Worm (Caenorhabditis elegans) whole organism, L4 larva: Measurements from ENCODE around the gene ttr-12.

ENCODE experiments used
- T20F7.1 ChIP-seq: fragments of 200-800 bp; sonication (Bioruptor generic); optimal IDR thresholded peaks from 2 replicates; lab custom pipeline; 2018; ENCODE audit warnings: mild to moderate bottlenecking, missing genetic modification characterization, missing compliant biosample characterization
- ama-1 ChIP-seq: fragments of 150-350 bp; optimal IDR thresholded peaks from 2 replicates; lab custom pipeline; 2014; ENCODE audit warnings: inconsistent platforms, mixed read lengths
- arid-1 ChIP-seq: fragments of 200-800 bp; sonication (Bioruptor generic); conservative IDR thresholded peaks from 2 replicates; pipeline ENCODE4 v1.3.6; 2022; ENCODE audit warnings: missing genetic modification reagents, missing genetic modification characterization, missing compliant biosample characterization
- attf-4 ChIP-seq: sonication (generic microtip); optimal IDR thresholded peaks from 3 replicates; lab custom pipeline; 2017; ENCODE audit warnings: missing biosample characterization, missing genetic modification characterization
- ceh-20 ChIP-seq: fragments of 200-800 bp; sonication (Bioruptor generic); IDR thresholded peaks from 2 replicates; pipeline ENCODE4 v1.3.6; 2022; ENCODE audit warnings: missing genetic modification reagents, missing genetic modification characterization, missing compliant biosample characterization
- ces-1 ChIP-seq: fragments of 150-350 bp; sonication (generic microtip); optimal IDR thresholded peaks from 4 replicates; lab custom pipeline; 2014; ENCODE audit warnings: missing biosample characterization, missing genetic modification reagents, missing genetic modification characterization
- daf-16 ChIP-seq, 3 experiments: sonication (generic microtip); optimal IDR thresholded peaks; 2 replicates each; lab custom pipeline; 2016 to 2017; ENCODE audit warnings: missing genetic modification characterization in 3 of 3, missing genetic modification reagents in 3 of 3, mild to moderate bottlenecking in 2 of 3, missing compliant biosample characterization in 2 of 3, missing biosample characterization in 1 of 3, moderate library complexity in 1 of 3
- dmd-6 ChIP-seq: fragments of 200-800 bp; sonication (Bioruptor generic); IDR thresholded peaks from 2 replicates; pipeline ENCODE4 v1.3.6; 2022; ENCODE audit warnings: missing genetic modification reagents, missing genetic modification characterization, missing compliant biosample characterization
- dmd-8 ChIP-seq: fragments of 200-800 bp; sonication (Bioruptor generic); IDR thresholded peaks from 2 replicates; pipeline ENCODE4 v1.3.6; 2022; ENCODE audit warnings: missing genetic modification characterization, missing compliant biosample characterization
- dve-1 ChIP-seq: sonication (generic microtip); optimal IDR thresholded peaks from 2 replicates; lab custom pipeline; 2017; ENCODE audit warnings: antibody characterized with exemption, mild to moderate bottlenecking, missing genetic modification characterization, missing compliant biosample characterization; ENCODE audit not compliant: insufficient read depth
- fos-1 ChIP-seq: fragments of 150-350 bp; optimal IDR thresholded peaks from 2 replicates; lab custom pipeline; 2014; ENCODE audit warnings: missing biosample characterization, missing genetic modification characterization
- hlh-30 ChIP-seq: sonication (generic microtip); optimal IDR thresholded peaks from 2 replicates; lab custom pipeline; 2017; ENCODE audit warnings: antibody characterized with exemption, mild to moderate bottlenecking, missing genetic modification characterization, missing compliant biosample characterization; ENCODE audit not compliant: insufficient read depth
- lin-1 ChIP-seq: fragments of 200-800 bp; sonication (Bioruptor generic); IDR thresholded peaks from 2 replicates; pipeline ENCODE4 v1.3.6; 2022; ENCODE audit warnings: missing genetic modification reagents, missing genetic modification characterization, missing compliant biosample characterization
- lin-13 ChIP-seq: fragments of 150-350 bp; optimal IDR thresholded peaks from 2 replicates; lab custom pipeline; 2014; ENCODE audit warnings: missing biosample characterization, missing genetic modification reagents, missing genetic modification characterization
- lin-39 ChIP-seq: fragments of 150-350 bp; optimal IDR thresholded peaks from 2 replicates; lab custom pipeline; 2014; ENCODE audit warnings: missing biosample characterization, missing genetic modification reagents, missing genetic modification characterization
- lsy-2 ChIP-seq, 2 experiments: fragments of 150-350 bp in 1 of 2; sonication (generic microtip) in 1 of 2; optimal IDR thresholded peaks; 2 replicates each; lab custom pipeline; 2014 to 2017; ENCODE audit warnings: missing biosample characterization in 2 of 2, missing genetic modification characterization in 2 of 2
- madf-5 ChIP-seq, 2 experiments: fragments of 200-800 bp; sonication (Bioruptor generic); IDR thresholded peaks; 2 replicates each; pipeline ENCODE4 v1.3.6; 2022; ENCODE audit warnings: missing compliant biosample characterization in 2 of 2, missing genetic modification characterization in 2 of 2
- mdl-1 ChIP-seq, 2 experiments: fragments of 150-350 bp in 1 of 2; sonication (generic microtip) in 1 of 2; optimal IDR thresholded peaks; 2 replicates each; lab custom pipeline; 2014 to 2017; ENCODE audit warnings: missing biosample characterization in 2 of 2, missing genetic modification characterization in 2 of 2
- mdt-29 ChIP-seq: fragments of 200-800 bp; sonication (Bioruptor generic); IDR thresholded peaks from 2 replicates; pipeline ENCODE4 v1.3.6; 2022; ENCODE audit warnings: missing genetic modification reagents, missing genetic modification characterization, missing compliant biosample characterization
- mep-1 ChIP-seq: fragments of 150-350 bp; sonication (generic microtip); optimal IDR thresholded peaks from 3 replicates; lab custom pipeline; 2014; ENCODE audit warnings: missing biosample characterization, missing genetic modification characterization
- mes-2 ChIP-seq: sonication (generic microtip); optimal IDR thresholded peaks from 2 replicates; lab custom pipeline; 2016; ENCODE audit warnings: missing genotype, mild to moderate bottlenecking, missing genetic modification characterization, missing compliant biosample characterization; ENCODE audit not compliant: poor library complexity, severe bottlenecking
- nhr-11 ChIP-seq: fragments of 150-350 bp; optimal IDR thresholded peaks from 2 replicates; lab custom pipeline; 2014; ENCODE audit warnings: missing biosample characterization, missing genetic modification characterization
- nhr-111 ChIP-seq: fragments of 200-800 bp; sonication (Bioruptor generic); optimal IDR thresholded peaks from 2 replicates; lab custom pipeline; 2018; ENCODE audit warnings: mild to moderate bottlenecking, missing genetic modification characterization, missing compliant biosample characterization
- nhr-25 ChIP-seq: sonication (generic microtip); optimal IDR thresholded peaks from 2 replicates; lab custom pipeline; 2017; ENCODE audit warnings: missing genetic modification characterization, mild to moderate bottlenecking, missing compliant biosample characterization, antibody characterized with exemption, moderate library complexity, borderline replicate concordance; ENCODE audit not compliant: insufficient read depth
- nhr-41 ChIP-seq: fragments of 200-800 bp; sonication (Bioruptor generic); IDR thresholded peaks from 2 replicates; pipeline ENCODE4 v1.3.6; 2022; ENCODE audit warnings: missing genetic modification reagents, missing genetic modification characterization, missing compliant biosample characterization
- nhr-48 ChIP-seq: sonication (generic microtip); optimal IDR thresholded peaks from 2 replicates; lab custom pipeline; 2016; ENCODE audit warnings: mild to moderate bottlenecking, missing genetic modification characterization, missing compliant biosample characterization
- nhr-76 ChIP-seq: fragments of 150-350 bp; optimal IDR thresholded peaks from 2 replicates; lab custom pipeline; 2014; ENCODE audit warnings: missing biosample characterization, missing genetic modification characterization
- pha-4 ChIP-seq, 2 experiments: fragments of 150-350 bp in 1 of 2; fragments of 200-800 bp in 1 of 2; sonication (Bioruptor generic) in 1 of 2; IDR thresholded peaks in 1 of 2; optimal IDR thresholded peaks in 1 of 2; 2 replicates each; pipeline versions ENCODE4 v1.3.6 to Lab custom; 2014 to 2022; ENCODE audit warnings: missing genetic modification characterization in 2 of 2, missing genetic modification reagents in 2 of 2, missing biosample characterization in 1 of 2, missing compliant biosample characterization in 1 of 2
- sdz-12 ChIP-seq: fragments of 200-800 bp; sonication (Bioruptor generic); optimal IDR thresholded peaks from 2 replicates; lab custom pipeline; 2018; ENCODE audit warnings: mild to moderate bottlenecking, missing genetic modification characterization, missing compliant biosample characterization
- tag-97 ChIP-seq: fragments of 200-800 bp; sonication (Bioruptor generic); IDR thresholded peaks from 2 replicates; pipeline ENCODE4 v1.3.6; 2022; ENCODE audit warnings: missing genetic modification characterization, missing compliant biosample characterization
- unc-130 ChIP-seq: sonication (generic microtip); optimal IDR thresholded peaks from 2 replicates; lab custom pipeline; 2016; ENCODE audit warnings: missing genetic modification reagents, missing genetic modification characterization, missing compliant biosample characterization
- vab-7 ChIP-seq: fragments of 200-800 bp; sonication (Bioruptor generic); IDR thresholded peaks from 2 replicates; pipeline ENCODE4 v1.3.6; 2022; ENCODE audit warnings: missing genetic modification reagents, missing genetic modification characterization, missing compliant biosample characterization
- zfp-3 ChIP-seq: fragments of 200-800 bp; sonication (Bioruptor generic); conservative IDR thresholded peaks from 2 replicates; pipeline ENCODE4 v1.3.6; 2022; ENCODE audit warnings: missing genetic modification reagents, missing genetic modification characterization, missing compliant biosample characterization
- zip-11 ChIP-seq: fragments of 200-800 bp; sonication (Bioruptor generic); IDR thresholded peaks from 2 replicates; pipeline ENCODE4 v1.3.6; 2022; ENCODE audit warnings: missing genetic modification characterization, missing compliant biosample characterization
- ztf-7 ChIP-seq: fragments of 150-350 bp; optimal IDR thresholded peaks from 2 replicates; lab custom pipeline; 2014; ENCODE audit warnings: missing biosample characterization, missing genetic modification characterization

ttr-12 gene

DNA sequence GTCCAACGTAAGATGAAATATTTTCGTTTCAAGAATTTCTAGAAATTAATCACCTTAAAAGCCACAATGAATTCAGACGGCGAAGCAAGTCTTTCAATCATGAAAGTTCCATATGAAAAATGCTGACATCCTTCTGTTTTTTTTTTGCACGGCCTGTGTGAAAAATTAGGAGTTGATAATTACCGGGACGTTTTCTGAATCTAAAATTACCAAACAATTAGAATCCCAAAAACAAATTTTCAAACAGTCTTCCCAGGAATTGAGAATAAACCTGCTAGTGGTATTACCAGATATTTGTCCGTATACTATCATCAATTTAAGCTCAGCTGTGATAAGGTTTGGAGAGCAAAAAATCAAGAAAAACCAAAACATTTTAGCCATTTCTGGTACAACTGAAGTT lies 29.8 kb upstream of the ttr-12 start, which contains the start of gene Y44A6B.3 (continued):
- no peak for TF ChIP-seq fos-1 (tag; lab: Kevin White, UChicago)

- TF ChIP-seq lin-13 (no peak), madf-5 (GFP tag; IDR thresholded peaks at IDR 0.05; lab: Robert Waterston, UW) (no peak), sdz-12 (GFP tag; lab: Kevin White, UChicago) (no peak), nhr-76 (tag; lab: Kevin White, UChicago) (no peak), hlh-30 (tag; lab: Kevin White, UChicago) (no peak), mep-1 (tag; lab: Kevin White, UChicago) (no peak), lsy-2 (tag; optimal IDR thresholded peaks at IDR 0.05; lab: Kevin White, UChicago) (no peak), nhr-11 (tag; lab: Kevin White, UChicago) (no peak), zip-11 (no peak)
These were observed 28.3 kb upstream of the ttr-12 start, which contains the start of gene ttr-13 for ce11 chrV:20636855-20637254. Gene ttr-13, minus strand, starts transcription at chrV:20636955.

DNA sequence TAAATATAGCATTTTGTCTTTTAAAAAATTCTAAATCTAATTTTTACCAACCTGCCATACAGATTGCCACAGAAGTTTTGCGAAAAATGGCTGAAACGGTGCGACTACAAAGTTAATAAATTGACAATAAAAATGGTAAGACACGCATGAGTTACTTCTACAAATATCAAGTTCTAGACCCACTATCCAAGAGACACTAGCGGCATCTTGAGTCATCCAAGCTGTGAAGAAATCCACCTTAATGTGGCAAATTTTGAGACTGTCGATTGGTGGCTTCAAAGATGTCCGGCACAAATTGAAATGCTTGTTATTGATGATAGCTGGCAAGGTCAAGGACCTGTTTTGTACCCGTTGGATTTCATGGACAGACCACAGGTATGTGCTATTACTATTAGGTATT lies 25.7 kb upstream of the ttr-12 start, which contains the start of gene F46B3.16:
TSS of gene F46B3.16 (plus strand) at position 301 of the 400 bp plus-strand sequence.
- TF ChIP-seq ama-1 (lab: Kevin White, UChicago) = no peak
- TF ChIP-seq daf-16 (GFP tag; optimal IDR thresholded peaks at IDR 0.05; lab: Kevin White, UChicago) = no peak
- no peak for TF ChIP-seq daf-16 (tag; optimal IDR thresholded peaks at IDR 0.05; lab: Kevin White, UChicago)
- TF ChIP-seq mep-1 (tag; lab: Kevin White, UChicago) = no peak
- no peak for TF ChIP-seq unc-130 (GFP tag; lab: Kevin White, UChicago)
- TF ChIP-seq ceh-20 (GFP tag; lab: Robert Waterston, UW) = no peak
- TF ChIP-seq lin-13 = no peak

- TF ChIP-seq pha-4 (GFP tag; IDR thresholded peaks at IDR 0.05; lab: Robert Waterston, UW) (no peak), pha-4 (tag; optimal IDR thresholded peaks at IDR 0.05; lab: Kevin White, UChicago) (no peak), ces-1 (GFP tag; lab: Kevin White, UChicago) (no peak), madf-5 (GFP tag; IDR thresholded peaks at IDR 0.05; lab: Robert Waterston, UW) (no peak), tag-97 (no peak), dmd-8 (GFP tag; lab: Robert Waterston, UW) (no peak), arid-1 (GFP tag; lab: Robert Waterston, UW) (no peak), ztf-7 (no peak), dmd-6 (GFP tag; lab: Robert Waterston, UW) (no peak), mdt-29 (GFP tag; lab: Robert Waterston, UW) (no peak), lsy-2 (tag; optimal IDR thresholded peaks at IDR 0.05; lab: Kevin White, UChicago) (no peak), nhr-41 (GFP tag; lab: Robert Waterston, UW) (no peak), T20F7.1 (no peak), ama-1 (lab: Kevin White, UChicago) (no peak)
These were observed 25.0 kb upstream of the ttr-12 start, which contains the start of gene F46B3.15 for ce11 chrV:20633619-20634018. Gene F46B3.15, minus strand, starts transcription at chrV:20633719.

DNA sequence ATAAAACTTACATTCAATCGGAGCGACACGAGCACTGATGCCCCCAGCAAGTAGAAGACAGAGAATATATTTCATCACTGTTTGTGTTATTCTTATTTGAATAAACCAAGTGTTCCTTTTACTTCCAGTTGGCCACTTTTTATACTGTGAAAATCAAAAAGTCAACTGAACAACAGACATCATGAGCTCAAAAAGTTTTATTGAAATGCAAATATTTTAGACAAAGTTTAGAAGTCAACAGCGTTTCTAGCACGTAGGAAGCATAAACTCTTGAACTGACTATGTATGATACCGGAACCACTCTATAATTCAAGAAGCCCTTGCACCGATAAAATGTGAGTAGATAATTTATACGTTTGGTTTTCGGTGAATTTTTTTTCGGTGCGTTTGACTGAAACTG lies 22.7 kb upstream of the ttr-12 start, which contains the start of gene F46B3.14:
TSS of gene F46B3.14 (minus strand) at position 101 of the 400 bp plus-strand sequence.
- TF ChIP-seq mdl-1 (tag; optimal IDR thresholded peaks at IDR 0.05; lab: Kevin White, UChicago) = no peak
- no peak for TF ChIP-seq lin-1
- no peak for TF ChIP-seq attf-4
- TF ChIP-seq dve-1 (tag; lab: Kevin White, UChicago) = no peak
- TF ChIP-seq dmd-6 (GFP tag; lab: Robert Waterston, UW) = no peak
- TF ChIP-seq nhr-25 = no peak
- TF ChIP-seq tag-97 = no peak
- no peak for TF ChIP-seq mes-2 (tag; lab: Kevin White, UChicago)
- TF ChIP-seq nhr-111 (GFP tag; lab: Kevin White, UChicago) = no peak
- no peak for TF ChIP-seq nhr-11 (tag; lab: Kevin White, UChicago)
- TF ChIP-seq mep-1 (tag; lab: Kevin White, UChicago) = no peak
- TF ChIP-seq nhr-48 (tag; lab: Kevin White, UChicago) = no peak
- no peak for TF ChIP-seq lin-39 (tag; lab: Kevin White, UChicago)
- no peak for TF ChIP-seq vab-7 (GFP tag; lab: Robert Waterston, UW)
- no peak for TF ChIP-seq zfp-3 (GFP tag; lab: Robert Waterston, UW)
- no peak for TF ChIP-seq nhr-76 (tag; lab: Kevin White, UChicago)
- TF ChIP-seq lsy-2 (tag; optimal IDR thresholded peaks at IDR 0.05; lab: Kevin White, UChicago) = no peak
